Worm (Caenorhabditis elegans): ENCODE results near the gene chil-26.
"Not testable (repeated sequence)": the region's sequence is repeated elsewhere in the genome, so short reads cannot be mapped to it uniquely, and the experiment has no call there.

The chil-26 gene

ce11 chrII:9461881-9462280 is 13.0 kb upstream of the chil-26 start, which contains the start of gene chil-21:
TSS of gene chil-21 (minus strand) at chrII:9461981.
- not testable (repeated sequence) for TF ChIP-seq unc-62 (GFP tag; optimal IDR thresholded peaks at IDR 0.05)

ce11 chrII:9466095-9466494 is 8.8 kb upstream of the chil-26 start, which contains the start of gene chil-22:
TSS of gene chil-22 (minus strand) at chrII:9466195.
- no peak for TF ChIP-seq unc-62 (GFP tag; optimal IDR thresholded peaks at IDR 0.05)

ce11 chrII:9468414-9468813 is 6.4 kb upstream of the chil-26 start, which contains the start of gene chil-23:
TSS of gene chil-23 (minus strand) at chrII:9468611.
- TF ChIP-seq unc-62 (GFP tag; optimal IDR thresholded peaks at IDR 0.05) = no peak

- no peak for TF ChIP-seq unc-62 (GFP tag; optimal IDR thresholded peaks at IDR 0.05)
Observed at ce11 chrII:9470027-9470426, 4.8 kb upstream of the chil-26 start, which contains the start of gene T19H5.6. TSS of gene T19H5.6 (minus strand) at chrII:9470221.

ce11 chrII:9477567-9477966 is 2.7 kb downstream of the chil-26 start, which contains the start of gene chil-27:
TSS of gene chil-27 (plus strand) at chrII:9477867.
- no peak for TF ChIP-seq unc-62 (GFP tag; optimal IDR thresholded peaks at IDR 0.05)

- no peak for TF ChIP-seq unc-62 (GFP tag; optimal IDR thresholded peaks at IDR 0.05)
Observed at ce11 chrII:9480006-9480405, 5.2 kb downstream of the chil-26 start, which contains the start of gene T19H5.7. TSS of gene T19H5.7 (minus strand) at chrII:9480106.

- TF ChIP-seq unc-62 (GFP tag; optimal IDR thresholded peaks at IDR 0.05) = no peak
Observed at ce11 chrII:9481427-9481826, 6.6 kb downstream of the chil-26 start.

- no peak for TF ChIP-seq unc-62 (GFP tag; optimal IDR thresholded peaks at IDR 0.05)
Observed at ce11 chrII:9482529-9482928, 7.7 kb downstream of the chil-26 start.

ce11 chrII:9483342-9483741 is 8.5 kb downstream of the chil-26 start:
- no peak for TF ChIP-seq unc-62 (GFP tag; optimal IDR thresholded peaks at IDR 0.05)

ce11 chrII:9485081-9485730 is 10.4 kb downstream of the chil-26 start:
- no peak for TF ChIP-seq unc-62 (GFP tag; optimal IDR thresholded peaks at IDR 0.05)

ce11 chrII:9487337-9487950 is 12.6 kb downstream of the chil-26 start, which contains the start of gene T19H5.4:
TSS of gene T19H5.4 (minus strand) at chrII:9487387.
- TF ChIP-seq unc-62 (GFP tag; optimal IDR thresholded peaks at IDR 0.05) = no peak

ce11 chrII:9489922-9490321 is 15.1 kb downstream of the chil-26 start:
- TF ChIP-seq unc-62 (GFP tag; optimal IDR thresholded peaks at IDR 0.05) = no peak

ce11 chrII:9490589-9490988 is 15.7 kb downstream of the chil-26 start:
- TF ChIP-seq unc-62 (GFP tag; optimal IDR thresholded peaks at IDR 0.05) = no peak

ce11 chrII:9491045-9491444 is 16.2 kb downstream of the chil-26 start:
- TF ChIP-seq unc-62 (GFP tag; optimal IDR thresholded peaks at IDR 0.05) = no peak

ce11 chrII:9493242-9494058 is 18.6 kb downstream of the chil-26 start:
- no peak for TF ChIP-seq unc-62 (GFP tag; optimal IDR thresholded peaks at IDR 0.05)

ce11 chrII:9497309-9497708 is 22.5 kb downstream of the chil-26 start:
- no peak for TF ChIP-seq unc-62 (GFP tag; optimal IDR thresholded peaks at IDR 0.05)

Data from whole organism, dauer.